Fruit fly (Drosophila melanogaster): Measurements from ENCODE around the gene daed.
A peak's percentile ranks its signal among the peaks of the same experiment; 100 is the strongest.

Gene daed

DNA sequence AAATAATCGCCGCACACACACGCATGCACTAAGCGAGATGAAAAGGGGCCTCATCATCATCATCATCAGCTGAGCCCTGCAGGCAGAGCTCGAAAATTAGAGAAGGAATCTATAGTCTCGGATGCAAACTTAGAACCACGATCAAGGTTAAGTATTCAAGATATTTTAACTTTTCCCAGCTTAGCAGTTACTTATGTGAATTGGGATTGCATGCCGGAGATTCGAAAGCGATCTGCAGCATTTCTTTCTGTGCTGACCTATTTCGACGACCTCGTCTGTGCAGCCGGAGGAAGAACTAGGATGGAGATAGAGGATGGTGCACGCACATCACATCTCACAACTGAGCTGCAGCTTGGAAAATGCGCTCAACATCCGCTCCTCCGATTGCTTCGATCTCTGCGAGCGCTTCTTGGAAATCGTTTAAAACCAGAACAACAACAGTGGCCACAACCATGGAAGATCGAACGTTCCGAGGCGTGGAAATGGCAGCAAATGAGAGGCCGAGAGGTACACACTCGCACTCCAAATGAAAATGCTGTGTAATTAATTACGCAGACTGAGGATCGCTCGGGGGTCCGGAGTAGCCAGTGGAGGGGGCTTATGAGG, 33.3 kb downstream of the daed start (continued):
- TF ChIP-seq bcd (GFP tag; optimal IDR thresholded peaks at IDR 0.05), result peak; percentile 34
- TF ChIP-seq Chrac-16 (GFP tag; optimal IDR thresholded peaks at IDR 0.05), result peak; percentile 79
- TF ChIP-seq Dad (GFP tag; optimal IDR thresholded peaks at IDR 0.05), result peak; percentile 21
- TF ChIP-seq crp (GFP tag; optimal IDR thresholded peaks at IDR 0.05), result peak in 1 of 2 experiments; percentile 18
- peak; percentile 95 for TF ChIP-seq Ets65A (GFP tag)
- peak; percentile 91 for TF ChIP-seq CG33557 (GFP tag; optimal IDR thresholded peaks at IDR 0.05)
- peak; percentile 54 for TF ChIP-seq CG9609 (GFP tag; optimal IDR thresholded peaks at IDR 0.05)
- no peak for TF ChIP-seq CG9215 (GFP tag; IDR thresholded peaks at IDR 0.05)
- no peak for TF ChIP-seq Lpt (GFP tag; optimal IDR thresholded peaks at IDR 0.05)
- no peak for TF ChIP-seq CG15479 (GFP tag; optimal IDR thresholded peaks at IDR 0.05)
- TF ChIP-seq CG2129 (GFP tag; IDR thresholded peaks at IDR 0.05; ENCODE audit: partially characterized antibody), result no peak
- no peak for TF ChIP-seq CG10321 (GFP tag; IDR thresholded peaks at IDR 0.05)
- TF ChIP-seq Rfx (GFP tag; IDR thresholded peaks at IDR 0.05), result no peak
- peak; percentile 71 for TF ChIP-seq phol (tag; optimal IDR thresholded peaks at IDR 0.05)
- 0 out of 2 replicates have a peak, but pooled peaks have one; percentile 34 for TF ChIP-seq CG6272 (GFP tag; IDR thresholded peaks at IDR 0.05)
- TF ChIP-seq ac (GFP tag; optimal IDR thresholded peaks at IDR 0.05), result peak; percentile 92
- TF ChIP-seq ranshi (GFP tag; IDR thresholded peaks at IDR 0.05), result peak; percentile 71; the same call in 1 of the 2 replicates
- TF ChIP-seq CG10979 (tag; optimal IDR thresholded peaks at IDR 0.05), result peak; percentile 88
- TF ChIP-seq fd64A (GFP tag; optimal IDR thresholded peaks at IDR 0.05), result no peak
- TF ChIP-seq amos (GFP tag; IDR thresholded peaks at IDR 0.05; ENCODE audit: partially characterized antibody), result no peak
- TF ChIP-seq E2f1 (GFP tag; IDR thresholded peaks at IDR 0.05), result peak; percentile 28; the same call in 1 of the 2 replicates
- no peak for TF ChIP-seq Eip74EF (GFP tag; optimal IDR thresholded peaks at IDR 0.05)
- no peak for TF ChIP-seq salm (tag; optimal IDR thresholded peaks at IDR 0.05)
- peak; percentile 20 for TF ChIP-seq kni (GFP tag; optimal IDR thresholded peaks at IDR 0.05)
- no peak for TF ChIP-seq danr (GFP tag; IDR thresholded peaks at IDR 0.05)
- peak; percentile 43 for TF ChIP-seq CG17186 (GFP tag; optimal IDR thresholded peaks at IDR 0.05)
- peak; percentile 47 for TF ChIP-seq lilli (GFP tag; optimal IDR thresholded peaks at IDR 0.05)
- TF ChIP-seq CG5245 (GFP tag; optimal IDR thresholded peaks at IDR 0.05), result peak; percentile 52
- TF ChIP-seq CG10959 (GFP tag; IDR thresholded peaks at IDR 0.05), result peak; percentile 95
- TF ChIP-seq gcm (GFP tag; optimal IDR thresholded peaks at IDR 0.05), result peak; percentile 75
- TF ChIP-seq bbx (GFP tag; IDR thresholded peaks at IDR 0.05; ENCODE audit: partially characterized antibody), result no peak
- TF ChIP-seq nom (GFP tag; optimal IDR thresholded peaks at IDR 0.05), result peak; percentile 55
- TF ChIP-seq CG12219 (GFP tag; optimal IDR thresholded peaks at IDR 0.05), result peak; percentile 43
- 0 out of 2 replicates have a peak, but pooled peaks have one; percentile 27 for TF ChIP-seq E2f2 (GFP tag; IDR thresholded peaks at IDR 0.05)
- TF ChIP-seq wek (GFP tag; optimal IDR thresholded peaks at IDR 0.05), result no peak
- TF ChIP-seq fru (optimal IDR thresholded peaks at IDR 0.05), result no peak
- 0 out of 3 replicates have a peak, but pooled peaks have one; percentile 36 for TF ChIP-seq ken (GFP tag; IDR thresholded peaks at IDR 0.05)
- no peak for TF ChIP-seq CG17359 (tag; optimal IDR thresholded peaks at IDR 0.05)
- TF ChIP-seq tap (tag; optimal IDR thresholded peaks at IDR 0.05), result no peak
- no peak for TF ChIP-seq Doc2 (GFP tag; IDR thresholded peaks at IDR 0.05)
- TF ChIP-seq bowl (GFP tag; IDR thresholded peaks at IDR 0.05), result no peak
- no peak for TF ChIP-seq prd (optimal IDR thresholded peaks at IDR 0.05)
- peak; percentile 80 for TF ChIP-seq prd (GFP tag; IDR thresholded peaks at IDR 0.05)
- no peak for TF ChIP-seq pho (GFP tag; optimal IDR thresholded peaks at IDR 0.05)
- TF ChIP-seq CG9797 (GFP tag; optimal IDR thresholded peaks at IDR 0.05), result no peak
- TF ChIP-seq CG10209 (GFP tag; optimal IDR thresholded peaks at IDR 0.05), result peak; percentile 54
- no peak for TF ChIP-seq lov (optimal IDR thresholded peaks at IDR 0.05)
- peak; percentile 73; the same call in 1 of the 3 replicates for TF ChIP-seq lov (GFP tag; IDR thresholded peaks at IDR 0.05)
- TF ChIP-seq row (GFP tag; IDR thresholded peaks at IDR 0.05), result peak; percentile 64
- peak; percentile 92 for TF ChIP-seq CG16815 (GFP tag; optimal IDR thresholded peaks at IDR 0.05)
